Worm (Caenorhabditis elegans) whole organism, L2 larva: ENCODE measurements around the gene F41G4.13.

Source experiments
- C34F6.9 ChIP-seq: fragments of 150-350 bp; optimal IDR thresholded peaks from 2 replicates; lab custom pipeline; 2014; ENCODE audit warnings: missing biosample characterization, missing genetic modification characterization
- F13H6.1 ChIP-seq: sonication (generic microtip); optimal IDR thresholded peaks from 2 replicates; lab custom pipeline; 2016; ENCODE audit warnings: missing genetic modification characterization, missing compliant biosample characterization
- R02D3.7 ChIP-seq: fragments of 150-350 bp; optimal IDR thresholded peaks from 2 replicates; lab custom pipeline; 2014; ENCODE audit warnings: missing biosample characterization, missing genetic modification characterization
- Y55F3AM.14 ChIP-seq: fragments of 200-800 bp; sonication (Bioruptor generic); optimal IDR thresholded peaks from 2 replicates; lab custom pipeline; 2018; ENCODE audit warnings: mild to moderate bottlenecking, missing genetic modification characterization, missing compliant biosample characterization
- ZK546.5 ChIP-seq: sonication (generic microtip); optimal IDR thresholded peaks from 2 replicates; lab custom pipeline; 2017; ENCODE audit warnings: missing biosample characterization, missing genetic modification characterization
- alr-1 ChIP-seq: fragments of 150-350 bp; optimal IDR thresholded peaks from 2 replicates; lab custom pipeline; 2014; ENCODE audit warnings: missing biosample characterization, missing genetic modification characterization
- ama-1 ChIP-seq: fragments of 150-350 bp; optimal IDR thresholded peaks from 2 replicates; lab custom pipeline; 2018; ENCODE audit warnings: inconsistent platforms
- blmp-1 ChIP-seq: sonication (generic microtip); optimal IDR thresholded peaks from 2 replicates; lab custom pipeline; 2017; ENCODE audit warnings: missing genetic modification characterization, mild to moderate bottlenecking, missing compliant biosample characterization, antibody characterized with exemption, moderate library complexity; ENCODE audit not compliant: insufficient read depth
- ceh-16 ChIP-seq: fragments of 150-350 bp; optimal IDR thresholded peaks from 2 replicates; lab custom pipeline; 2014; ENCODE audit warnings: missing biosample characterization, missing genetic modification characterization
- ceh-82 ChIP-seq: fragments of 150-350 bp; optimal IDR thresholded peaks from 2 replicates; lab custom pipeline; 2014; ENCODE audit warnings: missing biosample characterization, missing genetic modification characterization
- crh-2 ChIP-seq: sonication (generic microtip); optimal IDR thresholded peaks from 2 replicates; lab custom pipeline; 2017; ENCODE audit warnings: missing biosample characterization, missing genetic modification characterization
- dmd-4 ChIP-seq: sonication (generic microtip); optimal IDR thresholded peaks from 2 replicates; lab custom pipeline; 2017; ENCODE audit warnings: missing biosample characterization, missing genetic modification characterization
- egl-27 ChIP-seq: sonication (generic microtip); optimal IDR thresholded peaks from 3 replicates; lab custom pipeline; 2017; ENCODE audit warnings: missing biosample characterization, missing genetic modification reagents, missing genetic modification characterization
- elt-1 ChIP-seq: fragments of 150-350 bp; optimal IDR thresholded peaks from 2 replicates; lab custom pipeline; 2014; ENCODE audit warnings: missing biosample characterization, missing genetic modification characterization
- elt-3 ChIP-seq: sonication (generic microtip); optimal IDR thresholded peaks from 2 replicates; lab custom pipeline; 2017; ENCODE audit warnings: missing biosample characterization, missing genetic modification characterization
- fos-1 ChIP-seq: fragments of 150-350 bp; optimal IDR thresholded peaks from 2 replicates; lab custom pipeline; 2014; ENCODE audit warnings: missing biosample characterization, missing genetic modification characterization
- gmeb-1 ChIP-seq: fragments of 150-350 bp; optimal IDR thresholded peaks from 2 replicates; lab custom pipeline; 2014; ENCODE audit warnings: missing biosample characterization, missing genetic modification characterization
- lin-11 ChIP-seq: fragments of 150-350 bp; sonication (generic microtip); optimal IDR thresholded peaks from 2 replicates; lab custom pipeline; 2014; ENCODE audit warnings: missing biosample characterization, missing genetic modification characterization, inconsistent platforms, mixed read lengths
- lin-13 ChIP-seq: fragments of 150-350 bp; optimal IDR thresholded peaks from 2 replicates; lab custom pipeline; 2014; ENCODE audit warnings: missing biosample characterization, missing genetic modification reagents, missing genetic modification characterization
- lin-39 ChIP-seq: fragments of 150-350 bp; optimal IDR thresholded peaks from 2 replicates; lab custom pipeline; 2014; ENCODE audit warnings: missing biosample characterization, missing genetic modification reagents, missing genetic modification characterization
- lsy-2 ChIP-seq, 2 experiments: fragments of 150-350 bp in 1 of 2; sonication (generic microtip) in 1 of 2; optimal IDR thresholded peaks; 2 replicates each; lab custom pipeline; 2014 to 2017; ENCODE audit warnings: missing biosample characterization in 2 of 2, missing genetic modification characterization in 2 of 2
- mab-5 ChIP-seq: fragments of 150-350 bp; optimal IDR thresholded peaks from 2 replicates; lab custom pipeline; 2014; ENCODE audit warnings: missing biosample characterization, missing genetic modification characterization
- mbf-1 ChIP-seq: sonication (generic microtip); optimal IDR thresholded peaks from 2 replicates; lab custom pipeline; 2017; ENCODE audit warnings: missing biosample characterization, missing genetic modification characterization
- mdl-1 ChIP-seq, 2 experiments: fragments of 150-350 bp in 1 of 2; sonication (generic microtip) in 1 of 2; optimal IDR thresholded peaks; 2 replicates each; lab custom pipeline; 2017; ENCODE audit warnings: missing biosample characterization in 2 of 2, missing genetic modification characterization in 2 of 2
- nhr-11 ChIP-seq: fragments of 150-350 bp; optimal IDR thresholded peaks from 2 replicates; lab custom pipeline; 2014; ENCODE audit warnings: missing biosample characterization, missing genetic modification characterization
- nhr-12 ChIP-seq: fragments of 150-350 bp; optimal IDR thresholded peaks from 2 replicates; lab custom pipeline; 2014; ENCODE audit warnings: missing biosample characterization, missing genetic modification characterization
- nhr-129 ChIP-seq: fragments of 150-350 bp; optimal IDR thresholded peaks from 2 replicates; lab custom pipeline; 2014; ENCODE audit warnings: missing biosample characterization, missing genetic modification characterization
- nhr-21 ChIP-seq: fragments of 150-350 bp; optimal IDR thresholded peaks from 2 replicates; lab custom pipeline; 2014; ENCODE audit warnings: missing biosample characterization, missing genetic modification characterization
- nhr-23 ChIP-seq: fragments of 150-350 bp; optimal IDR thresholded peaks from 2 replicates; lab custom pipeline; 2014; ENCODE audit warnings: missing biosample characterization, missing genetic modification reagents, missing genetic modification characterization
- nhr-237 ChIP-seq: fragments of 150-350 bp; optimal IDR thresholded peaks from 2 replicates; lab custom pipeline; 2014; ENCODE audit warnings: missing biosample characterization, missing genetic modification characterization
- nhr-25 ChIP-seq: fragments of 150-350 bp; sonication (generic microtip); optimal IDR thresholded peaks from 3 replicates; lab custom pipeline; 2014; ENCODE audit warnings: missing biosample characterization, missing genetic modification characterization
- nhr-6 ChIP-seq: fragments of 150-350 bp; optimal IDR thresholded peaks from 2 replicates; lab custom pipeline; 2014; ENCODE audit warnings: missing biosample characterization, missing genetic modification characterization
- nhr-77 ChIP-seq: fragments of 150-350 bp; optimal IDR thresholded peaks from 2 replicates; lab custom pipeline; 2014; ENCODE audit warnings: missing biosample characterization, missing genetic modification characterization
- peb-1 ChIP-seq: fragments of 150-350 bp; optimal IDR thresholded peaks from 2 replicates; lab custom pipeline; 2014; ENCODE audit warnings: missing biosample characterization, missing genetic modification characterization
- sem-4 ChIP-seq: fragments of 150-350 bp; optimal IDR thresholded peaks from 2 replicates; lab custom pipeline; 2014; ENCODE audit warnings: missing biosample characterization, missing genetic modification reagents, missing genetic modification characterization
- skn-1 ChIP-seq: sonication (generic microtip); optimal IDR thresholded peaks from 2 replicates; lab custom pipeline; 2017; ENCODE audit warnings: missing biosample characterization, missing genetic modification characterization
- sma-3 ChIP-seq: sonication (generic microtip); optimal IDR thresholded peaks from 2 replicates; lab custom pipeline; 2016; ENCODE audit warnings: missing genetic modification reagents, missing genetic modification characterization, missing compliant biosample characterization
- sma-9 ChIP-seq, 2 experiments: fragments of 150-350 bp in 1 of 2; sonication (generic microtip) in 1 of 2; optimal IDR thresholded peaks; 2 replicates each; lab custom pipeline; 2014 to 2016; ENCODE audit warnings: missing genetic modification characterization in 2 of 2, mild to moderate bottlenecking in 1 of 2, missing biosample characterization in 1 of 2, missing compliant biosample characterization in 1 of 2, missing genetic modification reagents in 1 of 2, moderate library complexity in 1 of 2
- snpc-4 ChIP-seq: fragments of 150-350 bp; optimal IDR thresholded peaks from 2 replicates; lab custom pipeline; 2014; ENCODE audit warnings: missing biosample characterization, missing genetic modification characterization
- unc-39 ChIP-seq: fragments of 150-350 bp; optimal IDR thresholded peaks from 2 replicates; lab custom pipeline; 2014; ENCODE audit warnings: missing biosample characterization, missing genetic modification characterization
- unc-55 ChIP-seq: fragments of 150-350 bp; sonication (generic microtip); optimal IDR thresholded peaks from 3 replicates; lab custom pipeline; 2014; ENCODE audit warnings: missing biosample characterization, missing genetic modification reagents, missing genetic modification characterization
- unc-62 ChIP-seq: fragments of 150-350 bp; optimal IDR thresholded peaks from 2 replicates; lab custom pipeline; 2014; ENCODE audit warnings: missing biosample characterization, missing genetic modification reagents, missing genetic modification characterization
- zag-1 ChIP-seq: fragments of 150-350 bp; optimal IDR thresholded peaks from 2 replicates; lab custom pipeline; 2014; ENCODE audit warnings: missing biosample characterization, missing genetic modification characterization
- ztf-1 ChIP-seq: fragments of 200-800 bp; sonication (Bioruptor generic); conservative IDR thresholded peaks from 2 replicates; pipeline ENCODE4 v1.3.6; 2022; ENCODE audit warnings: missing genetic modification characterization, missing compliant biosample characterization
- ztf-11 ChIP-seq: sonication (generic microtip); optimal IDR thresholded peaks from 2 replicates; lab custom pipeline; 2017; ENCODE audit warnings: missing biosample characterization, missing genetic modification characterization
- ztf-4 ChIP-seq: fragments of 150-350 bp; optimal IDR thresholded peaks from 2 replicates; lab custom pipeline; 2014; ENCODE audit warnings: missing biosample characterization, missing genetic modification characterization

Gene F41G4.13

DNA sequence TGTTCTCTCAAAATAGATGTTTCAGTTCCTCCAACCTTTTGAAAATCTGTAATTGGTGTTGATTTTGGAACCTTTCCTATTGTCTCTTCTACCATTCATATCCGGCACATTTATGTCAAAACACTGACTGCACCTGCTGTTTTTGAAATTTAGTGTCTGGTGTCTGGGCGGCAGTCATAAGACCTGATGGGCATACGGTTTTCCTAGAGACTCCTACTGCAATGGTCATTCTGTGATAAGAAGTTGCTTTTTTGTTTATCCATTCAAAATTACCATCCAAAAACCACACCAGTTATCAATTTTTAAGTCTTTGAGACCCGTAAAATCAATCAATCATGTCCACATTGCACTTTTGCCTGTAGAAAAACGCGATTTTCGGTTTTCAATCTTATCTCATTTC is 36.0 kb downstream of the F41G4.13 start:
- TF ChIP-seq fos-1 (tag; lab: Kevin White, UChicago) = no peak
- TF ChIP-seq zag-1 = no peak
- TF ChIP-seq nhr-129 (tag; lab: Kevin White, UChicago) = peak; percentile 44
- peak; percentile 9 for TF ChIP-seq crh-2 (tag; lab: Kevin White, UChicago)

DNA sequence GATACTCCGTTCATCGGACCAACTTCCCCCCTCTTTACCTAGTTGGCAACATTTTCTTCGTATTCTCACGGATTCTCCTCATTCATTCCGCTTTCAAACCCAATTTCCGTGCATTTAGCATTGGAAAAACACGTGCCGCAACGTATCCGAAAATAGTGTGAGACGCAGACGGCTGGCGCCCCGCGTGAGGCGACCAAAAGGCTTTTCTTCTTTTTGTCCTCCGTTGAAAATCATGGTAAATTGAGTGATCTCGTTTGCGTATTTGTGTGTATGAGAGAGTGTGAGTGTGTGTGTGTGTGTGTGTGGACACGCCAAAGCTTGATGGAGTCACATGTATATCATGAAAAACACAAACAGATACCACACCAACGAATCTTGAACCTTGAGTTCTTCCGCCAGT is 37.8 kb downstream of the F41G4.13 start:
- TF ChIP-seq lin-11 (tag; lab: Kevin White, UChicago) (peak; percentile 93), F13H6.1 (peak; percentile 94), mdl-1 (tag; optimal IDR thresholded peaks at IDR 0.05; lab: Kevin White, UChicago) (peak; percentile 94 to 97), unc-62 (GFP tag; lab: Kevin White, UChicago) (no peak), unc-39 (no peak), C34F6.9 (tag; lab: Kevin White, UChicago) (peak; percentile 97), skn-1 (tag; lab: Kevin White, UChicago) (peak; percentile 74), ama-1 (lab: Kevin White, UChicago) (peak; percentile 65), dmd-4 (tag; lab: Kevin White, UChicago) (no peak), nhr-23 (tag; lab: Kevin White, UChicago) (no peak), nhr-129 (tag; lab: Kevin White, UChicago) (peak; percentile 99), gmeb-1 (tag; lab: Kevin White, UChicago) (peak; percentile 68), nhr-21 (tag; lab: Kevin White, UChicago) (peak; percentile 97), sma-3 (GFP tag; lab: Kevin White, UChicago) (peak; percentile 91), ceh-16 (tag; lab: Kevin White, UChicago) (peak; percentile 73), lin-39 (tag; lab: Kevin White, UChicago) (no peak), nhr-237 (tag; lab: Kevin White, UChicago) (no peak), peb-1 (tag; lab: Kevin White, UChicago) (no peak), ztf-4 (peak; percentile 78), ztf-11 (tag; lab: Kevin White, UChicago) (no peak), ZK546.5 (tag; lab: Kevin White, UChicago) (no peak), nhr-11 (tag; lab: Kevin White, UChicago) (no peak), snpc-4 (peak; percentile 73), fos-1 (tag; lab: Kevin White, UChicago) (peak; percentile 85), Y55F3AM.14 (GFP tag; lab: Kevin White, UChicago) (peak; percentile 90), blmp-1 (tag; lab: Kevin White, UChicago) (peak; percentile 78), elt-1 (tag; lab: Kevin White, UChicago) (no peak), lsy-2 (tag; optimal IDR thresholded peaks at IDR 0.05; lab: Kevin White, UChicago) (peak in 1 of 2 experiments; percentile 89), nhr-6 (tag; lab: Kevin White, UChicago) (peak; percentile 89), ceh-82 (tag; lab: Kevin White, UChicago) (peak; percentile 33), ztf-1 (GFP tag; lab: Robert Waterston, UW) (no peak), elt-3 (tag; lab: Kevin White, UChicago) (no peak), mab-5 (no peak), unc-55 (GFP tag; lab: Kevin White, UChicago) (peak; percentile 92), nhr-12 (peak; percentile 31), nhr-77 (no peak), nhr-25 (tag; lab: Kevin White, UChicago) (peak; percentile 94), sma-9 (GFP tag; optimal IDR thresholded peaks at IDR 0.05; lab: Kevin White, UChicago) (peak; percentile 95), sma-9 (tag; optimal IDR thresholded peaks at IDR 0.05; lab: Kevin White, UChicago) (no peak), alr-1 (tag; lab: Kevin White, UChicago) (no peak), R02D3.7 (tag; lab: Kevin White, UChicago) (no peak), mbf-1 (no peak), lin-13 (GFP tag; lab: Kevin White, UChicago) (peak; percentile 69), zag-1 (peak; percentile 80), egl-27 (tag; lab: Kevin White, UChicago) (peak; percentile 88), sem-4 (tag; lab: Kevin White, UChicago) (peak; percentile 94), crh-2 (tag; lab: Kevin White, UChicago) (peak; percentile 97)
